Fruit fly (Drosophila melanogaster) whole organism, embryonic: Measurements from ENCODE around the gene FucTA.
A peak's percentile ranks its signal among the peaks of the same experiment; 100 is the strongest.

Experiments used
- Antp ChIP-seq: fragments of 200-800 bp; sonication (Bioruptor generic); optimal IDR thresholded peaks from 3 replicates; lab custom pipeline; 2016; ENCODE audit warnings: missing biosample characterization, missing genetic modification characterization
- CG11247 ChIP-seq: fragments of 200-800 bp; sonication (Bioruptor generic); IDR thresholded peaks from 2 replicates; pipeline ENCODE4 v1.3.6; 2022; ENCODE audit warnings: missing biosample characterization, missing genetic modification characterization
- CG12299 ChIP-seq: fragments of 200-800 bp; sonication (Bioruptor generic); optimal IDR thresholded peaks from 2 replicates; lab custom pipeline; 2018; ENCODE audit warnings: missing biosample characterization, mild to moderate bottlenecking, missing genetic modification characterization
- CG1233 ChIP-seq: fragments of 200-800 bp; sonication (Bioruptor generic); optimal IDR thresholded peaks from 4 replicates; lab custom pipeline; 2018; ENCODE audit warnings: missing biosample characterization, mild to moderate bottlenecking, missing genetic modification characterization
- CG13287 ChIP-seq: fragments of 200-800 bp; sonication (Bioruptor generic); IDR thresholded peaks from 2 replicates; pipeline ENCODE4 v1.3.6; 2022; ENCODE audit warnings: missing biosample characterization, missing genetic modification characterization; ENCODE audit not compliant: partially characterized antibody
- CG13894 ChIP-seq: fragments of 200-800 bp; sonication (Bioruptor generic); optimal IDR thresholded peaks from 3 replicates; lab custom pipeline; 2018; ENCODE audit warnings: missing biosample characterization, mild to moderate bottlenecking, missing genetic modification characterization, moderate library complexity
- CG17328 ChIP-seq: fragments of 200-800 bp; sonication (Bioruptor generic); IDR thresholded peaks from 2 replicates; pipeline ENCODE4 v1.3.6; 2022; ENCODE audit warnings: missing biosample characterization, missing genetic modification characterization
- CG18262 ChIP-seq: fragments of 200-800 bp; optimal IDR thresholded peaks from 3 replicates; lab custom pipeline; 2019; ENCODE audit warnings: missing biosample characterization, mild to moderate bottlenecking, missing genetic modification characterization, moderate library complexity
- CG2199 ChIP-seq: fragments of 200-800 bp; sonication (Bioruptor generic); IDR thresholded peaks from 3 replicates; pipeline ENCODE4 v1.3.6; 2022; ENCODE audit warnings: missing biosample characterization, missing genetic modification characterization
- CG2678 ChIP-seq: fragments of 200-800 bp; sonication (Bioruptor generic); optimal IDR thresholded peaks from 3 replicates; lab custom pipeline; 2019; ENCODE audit warnings: missing biosample characterization, mild to moderate bottlenecking, missing genetic modification characterization, moderate library complexity
- CG30403 ChIP-seq: fragments of 200-800 bp; sonication (Bioruptor generic); optimal IDR thresholded peaks from 3 replicates; lab custom pipeline; 2016; ENCODE audit warnings: missing biosample characterization, missing genetic modification characterization
- CG30431 ChIP-seq: fragments of 200-800 bp; sonication (Bioruptor generic); optimal IDR thresholded peaks from 2 replicates; lab custom pipeline; 2017; ENCODE audit warnings: missing biosample characterization, missing genetic modification characterization
- CG3726 ChIP-seq: fragments of 200-800 bp; sonication (Bioruptor generic); IDR thresholded peaks from 3 replicates; pipeline ENCODE4, ENCODE4 v1.3.6; 2022; ENCODE audit warnings: missing biosample characterization, missing genetic modification characterization
- CG4854 ChIP-seq: fragments of 200-800 bp; sonication (Bioruptor generic); optimal IDR thresholded peaks from 2 replicates; lab custom pipeline; 2016; ENCODE audit warnings: missing biosample characterization, missing genetic modification characterization, inconsistent platforms
- CG6689 ChIP-seq: fragments of 200-800 bp; sonication (Bioruptor generic); IDR thresholded peaks from 2 replicates; pipeline ENCODE4 v1.3.6; 2022; ENCODE audit warnings: missing biosample characterization, missing genetic modification characterization
- D19A ChIP-seq: fragments of 200-800 bp; optimal IDR thresholded peaks from 3 replicates; lab custom pipeline; 2019; ENCODE audit warnings: missing biosample characterization, mild to moderate bottlenecking, missing genetic modification characterization, moderate library complexity
- Dp ChIP-seq: fragments of 200-800 bp; sonication (Bioruptor generic); optimal IDR thresholded peaks from 2 replicates; lab custom pipeline; 2018; ENCODE audit warnings: missing biosample characterization, mild to moderate bottlenecking, missing genetic modification characterization, moderate library complexity
- Dref ChIP-seq: fragments of 200-800 bp; sonication (Bioruptor generic); IDR thresholded peaks from 2 replicates; pipeline ENCODE4 v1.3.6; 2022; ENCODE audit warnings: missing biosample characterization, missing genetic modification characterization
- Eip74EF ChIP-seq, 2 experiments: fragments of 200-800 bp in 1 of 2; fragments of >200 bp in 1 of 2; sonication (Bioruptor generic) in 1 of 2; optimal IDR thresholded peaks; 2 replicates each; lab custom pipeline; 2017 to 2019; ENCODE audit warnings: missing biosample characterization in 2 of 2, missing genetic modification characterization in 2 of 2, mild to moderate bottlenecking in 1 of 2, moderate library complexity in 1 of 2
- GATAe ChIP-seq: fragments of 200-800 bp; sonication (Bioruptor generic); conservative IDR thresholded peaks from 2 replicates; pipeline ENCODE4 v1.3.6; 2022; ENCODE audit warnings: missing biosample characterization, missing genetic modification characterization
- HmgD ChIP-seq: fragments of 200-800 bp; sonication (Bioruptor generic); optimal IDR thresholded peaks from 3 replicates; lab custom pipeline; 2016; ENCODE audit warnings: missing biosample characterization, missing genetic modification characterization
- Hmx ChIP-seq: fragments of 200-800 bp; sonication (Bioruptor generic); optimal IDR thresholded peaks from 2 replicates; lab custom pipeline; 2016; ENCODE audit warnings: missing biosample characterization, missing genetic modification characterization
- Hr51 ChIP-seq, 2 experiments: fragments of 200-800 bp; sonication (Bioruptor generic); optimal IDR thresholded peaks; 2 replicates in 1 of 2; 3 replicates in 1 of 2; lab custom pipeline; 2016 to 2018; ENCODE audit warnings: missing biosample characterization in 2 of 2, missing genetic modification characterization in 2 of 2, mild to moderate bottlenecking in 1 of 2, moderate library complexity in 1 of 2
- NK7.1 ChIP-seq: fragments of 200-800 bp; sonication (Bioruptor generic); optimal IDR thresholded peaks from 3 replicates; lab custom pipeline; 2016; ENCODE audit warnings: missing biosample characterization, missing genetic modification characterization
- Neu2 ChIP-seq: fragments of 200-800 bp; sonication (Bioruptor generic); optimal IDR thresholded peaks from 3 replicates; lab custom pipeline; 2016; ENCODE audit warnings: missing biosample characterization, missing genetic modification characterization, borderline replicate concordance
- Nf-YC ChIP-seq: fragments of 200-800 bp; optimal IDR thresholded peaks from 3 replicates; lab custom pipeline; 2019; ENCODE audit warnings: missing biosample characterization, mild to moderate bottlenecking, missing genetic modification characterization, moderate library complexity
- Rfx ChIP-seq: fragments of 200-800 bp; sonication (Bioruptor generic); IDR thresholded peaks from 2 replicates; pipeline ENCODE4 v1.3.6; 2022; ENCODE audit warnings: missing biosample characterization, missing genetic modification characterization
- Sry-δ ChIP-seq: fragments of 200-800 bp; sonication (Bioruptor generic); optimal IDR thresholded peaks from 2 replicates; lab custom pipeline; 2016; ENCODE audit warnings: missing biosample characterization, missing genetic modification characterization
- Ssrp ChIP-seq: fragments of 200-800 bp; sonication (Bioruptor generic); optimal IDR thresholded peaks from 2 replicates; lab custom pipeline; 2018; ENCODE audit warnings: missing biosample characterization, mild to moderate bottlenecking, missing genetic modification characterization, moderate library complexity
- amos ChIP-seq: fragments of 200-800 bp; sonication (Bioruptor generic); IDR thresholded peaks from 2 replicates; pipeline ENCODE4 v1.3.6; 2022; ENCODE audit warnings: missing biosample characterization, missing genetic modification characterization; ENCODE audit not compliant: partially characterized antibody
- aop ChIP-seq: fragments of 200-800 bp; sonication (Bioruptor generic); IDR thresholded peaks from 2 replicates; pipeline ENCODE4 v1.3.6; 2022; ENCODE audit warnings: missing biosample characterization, missing genetic modification characterization
- ash1 ChIP-seq: fragments of 200-800 bp; sonication (Bioruptor generic); optimal IDR thresholded peaks from 2 replicates; lab custom pipeline; 2018; ENCODE audit warnings: missing biosample characterization, mild to moderate bottlenecking, missing genetic modification characterization
- cad ChIP-seq: fragments of >200 bp; optimal IDR thresholded peaks from 2 replicates; lab custom pipeline; 2017; ENCODE audit warnings: missing biosample characterization, missing genetic modification characterization
- cato ChIP-seq: fragments of 200-800 bp; sonication (Bioruptor generic); optimal IDR thresholded peaks from 2 replicates; lab custom pipeline; 2016; ENCODE audit warnings: missing biosample characterization, missing genetic modification characterization, borderline replicate concordance
- cg ChIP-seq: fragments of 200-800 bp; sonication (Bioruptor generic); optimal IDR thresholded peaks from 3 replicates; lab custom pipeline; 2019; ENCODE audit warnings: missing biosample characterization, mild to moderate bottlenecking, missing genetic modification characterization, moderate library complexity
- chinmo ChIP-seq: fragments of 200-800 bp; sonication (Bioruptor generic); IDR thresholded peaks from 4 replicates; pipeline ENCODE4 v1.3.6; 2022; ENCODE audit warnings: missing biosample characterization, missing genetic modification characterization; ENCODE audit not compliant: partially characterized antibody
- ci ChIP-seq: fragments of 200-800 bp; sonication (Bioruptor generic); IDR thresholded peaks from 3 replicates; pipeline ENCODE4 v1.3.6; 2022; ENCODE audit warnings: missing biosample characterization, missing genetic modification characterization
- gce ChIP-seq: fragments of 200-800 bp; sonication (Bioruptor generic); IDR thresholded peaks from 3 replicates; pipeline ENCODE4 v1.3.6; 2022; ENCODE audit warnings: missing biosample characterization, missing genetic modification characterization
- ken ChIP-seq: fragments of 200-800 bp; sonication (Bioruptor generic); IDR thresholded peaks from 3 replicates; pipeline ENCODE4 v1.3.6; 2022; ENCODE audit warnings: missing biosample characterization, missing genetic modification characterization
- lola ChIP-seq, 3 experiments: fragments of >200 bp in 2 of 3; fragments of 200-800 bp in 1 of 3; sonication (Bioruptor generic) in 1 of 3; optimal IDR thresholded peaks; 2 replicates each; lab custom pipeline; 2017 to 2019; ENCODE audit warnings: missing biosample characterization in 3 of 3, missing genetic modification characterization in 3 of 3, mild to moderate bottlenecking in 1 of 3, moderate library complexity in 1 of 3
- oc ChIP-seq: fragments of 200-800 bp; sonication (Bioruptor generic); optimal IDR thresholded peaks from 2 replicates; lab custom pipeline; 2018; ENCODE audit warnings: missing biosample characterization, mild to moderate bottlenecking, missing genetic modification characterization, moderate library complexity
- org-1 ChIP-seq: fragments of 200-800 bp; sonication (Bioruptor generic); optimal IDR thresholded peaks from 2 replicates; lab custom pipeline; 2017; ENCODE audit warnings: missing biosample characterization, missing genetic modification characterization
- pb ChIP-seq: fragments of 200-800 bp; sonication (Bioruptor generic); optimal IDR thresholded peaks from 3 replicates; lab custom pipeline; 2016; ENCODE audit warnings: missing biosample characterization, missing genetic modification characterization
- peb ChIP-seq: fragments of 200-800 bp; sonication (Bioruptor generic); IDR thresholded peaks from 2 replicates; pipeline ENCODE4 v1.3.6; 2022; ENCODE audit warnings: missing biosample characterization, missing genetic modification characterization
- scrt ChIP-seq: fragments of 200-800 bp; sonication (Bioruptor generic); optimal IDR thresholded peaks from 2 replicates; lab custom pipeline; 2018; ENCODE audit warnings: missing biosample characterization, mild to moderate bottlenecking, missing genetic modification characterization, moderate library complexity
- ssp ChIP-seq: fragments of 200-800 bp; sonication (Bioruptor generic); IDR thresholded peaks from 2 replicates; pipeline ENCODE4 v1.3.6; 2022; ENCODE audit warnings: missing biosample characterization, missing genetic modification characterization
- stwl ChIP-seq: fragments of 200-800 bp; sonication (Bioruptor generic); optimal IDR thresholded peaks from 3 replicates; lab custom pipeline; 2018; ENCODE audit warnings: missing biosample characterization, mild to moderate bottlenecking, missing genetic modification characterization, moderate library complexity
- trem ChIP-seq: fragments of 200-800 bp; optimal IDR thresholded peaks from 3 replicates; lab custom pipeline; 2019; ENCODE audit warnings: missing biosample characterization, mild to moderate bottlenecking, missing genetic modification characterization, moderate library complexity

Gene FucTA

DNA sequence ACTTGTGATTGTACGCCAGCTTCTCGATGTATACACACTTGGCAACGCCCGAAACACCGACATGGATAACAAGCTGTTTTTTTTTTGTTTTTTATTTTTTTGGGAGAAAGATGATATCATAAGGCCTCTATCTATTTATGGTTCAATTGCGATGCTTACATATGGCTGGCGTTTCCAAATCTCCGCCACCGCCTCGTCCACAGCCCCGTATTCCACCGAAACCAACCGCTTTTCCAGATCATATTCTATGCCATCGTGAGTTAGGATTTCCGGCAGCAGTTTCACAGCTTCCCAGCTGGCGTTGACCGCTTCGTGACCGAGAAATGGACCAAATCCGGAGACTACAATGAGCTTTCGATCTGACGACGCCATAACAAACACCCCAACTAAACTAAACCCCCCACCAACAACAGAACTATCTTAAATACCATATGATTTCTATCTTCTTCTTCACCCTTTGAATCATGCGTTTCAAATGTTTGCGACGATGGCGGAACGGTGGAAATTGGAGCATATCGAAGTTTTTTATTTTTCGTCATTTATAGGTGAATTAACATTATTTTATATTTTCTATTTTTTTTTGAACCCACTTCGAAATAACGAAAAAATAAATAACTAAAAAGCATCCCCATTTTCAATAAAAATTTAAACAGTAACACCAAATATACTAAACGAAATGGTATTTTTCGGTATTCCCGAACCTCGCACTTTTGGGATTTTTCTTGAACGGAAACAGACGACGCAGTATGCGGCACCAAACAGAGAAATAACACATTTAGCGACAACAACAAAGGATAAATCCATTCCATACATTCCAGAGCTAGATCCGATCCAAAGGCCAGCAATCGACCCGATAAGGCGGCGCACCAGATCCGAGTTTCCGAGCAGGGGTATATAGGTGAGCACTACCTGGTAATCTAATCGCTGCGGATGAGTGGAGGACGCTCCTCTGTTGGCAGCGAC lies 3.0 kb upstream of the FucTA start, which contains the start of the genes CG32147 and Pex3 (continued):
- TF ChIP-seq CG11247 (no peak), CG2199 (GFP tag; lab: Robert Waterston, UW) (no peak), CG13287 (GFP tag; lab: Robert Waterston, UW) (peak; percentile 47), Eip74EF (GFP tag; optimal IDR thresholded peaks at IDR 0.05; lab: Kevin White, UChicago) (no peak), cg (GFP tag; lab: Kevin White, UChicago) (peak; percentile 29), chinmo (GFP tag; lab: Robert Waterston, UW) (0 out of 4 replicates have a peak, but pooled peaks have one; percentile 26), Neu2 (GFP tag; lab: Kevin White, UChicago) (no peak), CG12299 (tag; lab: Kevin White, UChicago) (peak; percentile 8), ash1 (GFP tag; lab: Kevin White, UChicago) (no peak), stwl (tag; lab: Kevin White, UChicago) (peak; percentile 72), pb (GFP tag; lab: Kevin White, UChicago) (no peak), CG17328 (GFP tag; lab: Robert Waterston, UW) (no peak), CG13894 (no peak), peb (GFP tag; lab: Robert Waterston, UW) (no peak), D19A (tag; lab: Kevin White, UChicago) (peak; percentile 39), Antp (GFP tag; lab: Kevin White, UChicago) (no peak), CG6689 (GFP tag; lab: Robert Waterston, UW) (no peak), scrt (GFP tag; lab: Kevin White, UChicago) (no peak), org-1 (GFP tag; lab: Kevin White, UChicago) (no peak), CG3726 (GFP tag; lab: Robert Waterston, UW) (no peak), oc (no peak), ken (GFP tag; lab: Robert Waterston, UW) (no peak), gce (GFP tag; lab: Robert Waterston, UW) (no peak), Rfx (GFP tag; lab: Robert Waterston, UW) (peak; percentile 7; the same call in 1 of the 2 replicates), CG4854 (GFP tag; lab: Kevin White, UChicago) (no peak), HmgD (GFP tag; lab: Kevin White, UChicago) (no peak), trem (tag; lab: Kevin White, UChicago) (peak; percentile 66), CG30403 (no peak), GATAe (peak; percentile 36; the same call in 1 of the 2 replicates), Hr51 (GFP tag; optimal IDR thresholded peaks at IDR 0.05; lab: Kevin White, UChicago) (no peak), aop (GFP tag; lab: Robert Waterston, UW) (no peak), CG2678 (tag; lab: Kevin White, UChicago) (no peak), NK7.1 (GFP tag; lab: Kevin White, UChicago) (no peak), Hmx (GFP tag; lab: Kevin White, UChicago) (no peak), lola (GFP tag; optimal IDR thresholded peaks at IDR 0.05; lab: Kevin White, UChicago) (peak in 1 of 3 experiments; percentile 9), CG1233 (GFP tag; lab: Kevin White, UChicago) (no peak), ssp (GFP tag; lab: Robert Waterston, UW) (no peak), CG30431 (no peak), Dp (GFP tag; lab: Kevin White, UChicago) (peak; percentile 53), Ssrp (tag; lab: Kevin White, UChicago) (no peak), Dref (no peak), cato (GFP tag; lab: Kevin White, UChicago) (no peak), CG18262 (peak; percentile 22), Nf-YC (tag; lab: Kevin White, UChicago) (no peak), cad (GFP tag; lab: Kevin White, UChicago) (no peak), amos (GFP tag; lab: Robert Waterston, UW) (no peak; the same call in 1 of the 2 replicates), Sry-δ (GFP tag; lab: Kevin White, UChicago) (no peak), ci (no peak)
